Worm (Caenorhabditis elegans) whole organism, young adult: Measurements from ENCODE around the gene Y75B8A.18.
A peak's percentile ranks its signal among the peaks of the same experiment; 100 is the strongest.

Experiments
- B0261.1 ChIP-seq: sonication (generic microtip); optimal IDR thresholded peaks from 2 replicates; lab custom pipeline; 2016; ENCODE audit warnings: mild to moderate bottlenecking, missing genetic modification characterization, moderate library complexity, missing compliant biosample characterization
- C06A6.2 ChIP-seq: fragments of 200-800 bp; sonication (Bioruptor generic); conservative IDR thresholded peaks from 2 replicates; pipeline ENCODE4 v1.3.6; 2022; ENCODE audit warnings: missing genetic modification characterization, missing compliant biosample characterization
- C17E4.6 ChIP-seq: fragments of 200-800 bp; sonication (Bioruptor generic); IDR thresholded peaks from 2 replicates; pipeline ENCODE4 v1.3.6; 2022; ENCODE audit warnings: missing genetic modification reagents, missing genetic modification characterization, missing compliant biosample characterization
- F22D6.2 ChIP-seq: sonication (generic microtip); optimal IDR thresholded peaks from 2 replicates; lab custom pipeline; 2016; ENCODE audit warnings: mild to moderate bottlenecking, missing genetic modification characterization, missing compliant biosample characterization
- F23B12.7 ChIP-seq: sonication (generic microtip); optimal IDR thresholded peaks from 2 replicates; lab custom pipeline; 2017; ENCODE audit warnings: missing genetic modification characterization, mild to moderate bottlenecking, missing compliant biosample characterization, antibody characterized with exemption, moderate library complexity; ENCODE audit not compliant: insufficient read depth
- F33H1.4 ChIP-seq: fragments of 200-800 bp; sonication (Bioruptor generic); IDR thresholded peaks from 2 replicates; pipeline ENCODE4 v1.3.6; 2022; ENCODE audit warnings: missing genetic modification reagents, missing genetic modification characterization, missing compliant biosample characterization
- F39B2.1 ChIP-seq: fragments of 200-800 bp; sonication (Bioruptor generic); IDR thresholded peaks from 2 replicates; pipeline ENCODE4 v1.3.6; 2022; ENCODE audit warnings: missing genetic modification reagents, missing genetic modification characterization, missing compliant biosample characterization
- F57A8.1 ChIP-seq: fragments of 200-800 bp; sonication (Bioruptor generic); optimal IDR thresholded peaks from 2 replicates; lab custom pipeline; 2018; ENCODE audit warnings: mild to moderate bottlenecking, missing genetic modification characterization, moderate library complexity, missing compliant biosample characterization
- T07F8.4 ChIP-seq: sonication (generic microtip); optimal IDR thresholded peaks from 2 replicates; lab custom pipeline; 2016; ENCODE audit warnings: mild to moderate bottlenecking, missing genetic modification characterization, moderate library complexity, missing compliant biosample characterization
- T26A5.8 ChIP-seq: sonication (generic microtip); optimal IDR thresholded peaks from 2 replicates; lab custom pipeline; 2016; ENCODE audit warnings: missing genetic modification characterization, missing compliant biosample characterization
- Y53F4B.3 ChIP-seq: fragments of 200-800 bp; sonication (Bioruptor generic); IDR thresholded peaks from 2 replicates; pipeline ENCODE4 v1.3.6; 2022; ENCODE audit warnings: missing genetic modification reagents, missing genetic modification characterization, missing compliant biosample characterization
- Y53G8AR.9 ChIP-seq: fragments of 200-800 bp; sonication (Bioruptor generic); conservative IDR thresholded peaks from 2 replicates; pipeline ENCODE4 v1.3.6; 2022; ENCODE audit warnings: missing genetic modification reagents, missing genetic modification characterization, missing compliant biosample characterization
- Y56A3A.18 ChIP-seq: fragments of 200-800 bp; sonication (Bioruptor generic); IDR thresholded peaks from 2 replicates; pipeline ENCODE4 v1.3.6; 2022; ENCODE audit warnings: missing genetic modification reagents, missing genetic modification characterization, missing compliant biosample characterization
- ZK185.1 ChIP-seq: sonication (generic microtip); optimal IDR thresholded peaks from 2 replicates; lab custom pipeline; 2016; ENCODE audit warnings: mild to moderate bottlenecking, missing genetic modification characterization, missing compliant biosample characterization; ENCODE audit not compliant: poor library complexity, severe bottlenecking
- akir-1 ChIP-seq: fragments of 200-800 bp; sonication (Bioruptor generic); optimal IDR thresholded peaks from 2 replicates; lab custom pipeline; 2018; ENCODE audit warnings: mild to moderate bottlenecking, missing genetic modification characterization, moderate library complexity, missing compliant biosample characterization
- aptf-3 ChIP-seq: fragments of 200-800 bp; sonication (Bioruptor generic); IDR thresholded peaks from 2 replicates; pipeline ENCODE4 v1.3.6; 2022; ENCODE audit warnings: missing genetic modification characterization, missing compliant biosample characterization
- atf-7 ChIP-seq: sonication (generic microtip); optimal IDR thresholded peaks from 2 replicates; lab custom pipeline; 2017; ENCODE audit warnings: mild to moderate bottlenecking, missing genetic modification characterization, missing compliant biosample characterization
- athp-1 ChIP-seq: sonication (generic microtip); optimal IDR thresholded peaks from 2 replicates; lab custom pipeline; 2017; ENCODE audit warnings: mild to moderate bottlenecking, missing genetic modification characterization, missing compliant biosample characterization
- attf-3 ChIP-seq: fragments of 200-800 bp; sonication (Bioruptor generic); conservative IDR thresholded peaks from 2 replicates; pipeline ENCODE4 v1.3.6; 2022; ENCODE audit warnings: missing genetic modification reagents, missing genetic modification characterization, missing compliant biosample characterization
- attf-5 ChIP-seq: fragments of 200-800 bp; sonication (Bioruptor generic); optimal IDR thresholded peaks from 2 replicates; lab custom pipeline; 2018; ENCODE audit warnings: mild to moderate bottlenecking, missing genetic modification characterization, missing compliant biosample characterization
- bed-1 ChIP-seq: fragments of 200-800 bp; sonication (Bioruptor generic); IDR thresholded peaks from 2 replicates; pipeline ENCODE4 v1.3.6; 2022; ENCODE audit warnings: missing genetic modification reagents, missing genetic modification characterization, missing compliant biosample characterization
- ceh-40 ChIP-seq: fragments of 200-800 bp; sonication (Bioruptor generic); IDR thresholded peaks from 2 replicates; pipeline ENCODE4 v1.3.6; 2022; ENCODE audit warnings: missing genetic modification characterization, missing compliant biosample characterization
- ceh-58 ChIP-seq: fragments of 200-800 bp; sonication (Bioruptor generic); IDR thresholded peaks from 2 replicates; pipeline ENCODE4 v1.3.6; 2022; ENCODE audit warnings: missing genetic modification characterization, missing compliant biosample characterization
- ceh-79 ChIP-seq: sonication (generic microtip); optimal IDR thresholded peaks from 2 replicates; lab custom pipeline; 2017; ENCODE audit warnings: mild to moderate bottlenecking, missing genetic modification characterization, missing compliant biosample characterization
- chd-7 ChIP-seq: sonication (generic microtip); optimal IDR thresholded peaks from 2 replicates; lab custom pipeline; 2016; ENCODE audit warnings: mild to moderate bottlenecking, missing genetic modification characterization, moderate library complexity, missing compliant biosample characterization
- die-1 ChIP-seq: sonication (generic microtip); optimal IDR thresholded peaks from 2 replicates; lab custom pipeline; 2016; ENCODE audit warnings: missing genotype, mild to moderate bottlenecking, missing genetic modification characterization, missing compliant biosample characterization
- dpl-1 ChIP-seq: fragments of 150-350 bp; optimal IDR thresholded peaks from 2 replicates; lab custom pipeline; 2014; ENCODE audit warnings: missing biosample characterization, missing genetic modification reagents, missing genetic modification characterization
- egl-18 ChIP-seq: fragments of 200-800 bp; sonication (Bioruptor generic); IDR thresholded peaks from 2 replicates; pipeline ENCODE4 v1.3.6; 2022; ENCODE audit warnings: missing genetic modification reagents, missing genetic modification characterization, missing compliant biosample characterization
- egl-44 ChIP-seq: fragments of 200-800 bp; sonication (Bioruptor generic); IDR thresholded peaks from 2 replicates; pipeline ENCODE4 v1.3.6; 2022; ENCODE audit warnings: missing genetic modification reagents, missing genetic modification characterization, missing compliant biosample characterization
- egrh-3 ChIP-seq: fragments of 200-800 bp; sonication (Bioruptor generic); IDR thresholded peaks from 2 replicates; pipeline ENCODE4 v1.3.6; 2022; ENCODE audit warnings: missing genetic modification reagents, missing genetic modification characterization, missing compliant biosample characterization
- ets-4 ChIP-seq: fragments of 200-800 bp; sonication (Bioruptor generic); optimal IDR thresholded peaks from 2 replicates; lab custom pipeline; 2018; ENCODE audit warnings: mild to moderate bottlenecking, missing genetic modification characterization, missing compliant biosample characterization
- him-1 ChIP-seq: sonication (generic microtip); optimal IDR thresholded peaks from 2 replicates; lab custom pipeline; 2016; ENCODE audit warnings: missing genotype, missing genetic modification reagents, missing genetic modification characterization, missing compliant biosample characterization
- hrde-1 ChIP-seq: sonication (generic microtip); optimal IDR thresholded peaks from 2 replicates; lab custom pipeline; 2016; ENCODE audit warnings: missing genetic modification characterization, mild to moderate bottlenecking, missing compliant biosample characterization, moderate library complexity, missing genotype, missing genetic modification reagents, borderline replicate concordance
- lin-35 ChIP-seq, 3 experiments: fragments of 150-350 bp in 2 of 3; sonication (generic microtip) in 1 of 3; optimal IDR thresholded peaks; 2 replicates each; lab custom pipeline; 2014 to 2018; ENCODE audit warnings: missing biosample characterization in 3 of 3, missing genetic modification characterization in 3 of 3, missing genetic modification reagents in 3 of 3
- lir-1 ChIP-seq: fragments of 200-800 bp; sonication (Bioruptor generic); conservative IDR thresholded peaks from 2 replicates; pipeline ENCODE4 v1.3.6; 2022; ENCODE audit warnings: missing genetic modification reagents, missing genetic modification characterization, missing compliant biosample characterization
- lsl-1 ChIP-seq: fragments of 200-800 bp; sonication (Bioruptor generic); optimal IDR thresholded peaks from 2 replicates; lab custom pipeline; 2018; ENCODE audit warnings: mild to moderate bottlenecking, missing genetic modification characterization, moderate library complexity, missing compliant biosample characterization
- madf-3 ChIP-seq: fragments of 200-800 bp; sonication (Bioruptor generic); IDR thresholded peaks from 2 replicates; pipeline ENCODE4 v1.3.6; 2022; ENCODE audit warnings: missing genetic modification reagents, missing genetic modification characterization, missing compliant biosample characterization
- madf-8 ChIP-seq: fragments of 200-800 bp; sonication (Bioruptor generic); conservative IDR thresholded peaks from 2 replicates; pipeline ENCODE4 v1.3.6; 2022; ENCODE audit warnings: missing genetic modification reagents, missing genetic modification characterization, missing compliant biosample characterization
- mcd-1 ChIP-seq: fragments of 200-800 bp; sonication (Bioruptor generic); IDR thresholded peaks from 2 replicates; pipeline ENCODE4 v1.3.6; 2022; ENCODE audit warnings: missing genetic modification reagents, missing genetic modification characterization, missing compliant biosample characterization
- mel-28 ChIP-seq: sonication (generic microtip); optimal IDR thresholded peaks from 2 replicates; lab custom pipeline; 2016; ENCODE audit warnings: borderline replicate concordance, mild to moderate bottlenecking, missing genetic modification characterization, missing compliant biosample characterization
- nfyb-1 ChIP-seq: fragments of 200-800 bp; sonication (Bioruptor generic); IDR thresholded peaks from 2 replicates; pipeline ENCODE4 v1.3.6; 2022; ENCODE audit warnings: missing genetic modification reagents, missing genetic modification characterization, missing compliant biosample characterization
- nhr-120 ChIP-seq: fragments of 200-800 bp; sonication (Bioruptor generic); IDR thresholded peaks from 2 replicates; pipeline ENCODE4 v1.3.6; 2022; ENCODE audit warnings: missing genetic modification characterization, missing compliant biosample characterization
- repo-1 ChIP-seq: sonication (generic microtip); optimal IDR thresholded peaks from 2 replicates; lab custom pipeline; 2017; ENCODE audit warnings: mild to moderate bottlenecking, missing genetic modification characterization, missing compliant biosample characterization
- sdz-38 ChIP-seq: sonication (generic microtip); optimal IDR thresholded peaks from 2 replicates; lab custom pipeline; 2016; ENCODE audit warnings: missing genotype, missing genetic modification characterization, missing compliant biosample characterization
- snpc-1.1 ChIP-seq: sonication (generic microtip); optimal IDR thresholded peaks from 2 replicates; lab custom pipeline; 2017; ENCODE audit warnings: missing genetic modification characterization, mild to moderate bottlenecking, missing compliant biosample characterization, antibody characterized with exemption, moderate library complexity, missing genotype, missing genetic modification reagents; ENCODE audit not compliant: insufficient read depth
- tlf-1 ChIP-seq: fragments of 200-800 bp; sonication (Bioruptor generic); optimal IDR thresholded peaks from 2 replicates; lab custom pipeline; 2018; ENCODE audit warnings: mild to moderate bottlenecking, missing genetic modification characterization, missing compliant biosample characterization
- xnd-1 ChIP-seq: sonication (generic microtip); optimal IDR thresholded peaks from 2 replicates; lab custom pipeline; 2016; ENCODE audit warnings: missing genotype, missing genetic modification reagents, missing genetic modification characterization, missing compliant biosample characterization

Gene Y75B8A.18

ce11 chrIII:12250114-12250792 lies 24.2 kb upstream of the Y75B8A.18 start, which contains the start of the genes tim-1 and Y75B8A.23 (continued):
- no peak for TF ChIP-seq F57A8.1
- peak; percentile 94 for TF ChIP-seq dpl-1 (GFP tag; lab: Kevin White, UChicago)
- TF ChIP-seq egrh-3 (GFP tag; lab: Robert Waterston, UW) = peak; percentile 69
- peak; percentile 96 for TF ChIP-seq F23B12.7
- TF ChIP-seq nfyb-1 (GFP tag; lab: Robert Waterston, UW) = peak; percentile 98
- TF ChIP-seq lin-35 (GFP tag; optimal IDR thresholded peaks at IDR 0.05; lab: Kevin White, UChicago) = peak; percentile 2 to 95 (median 73)
- peak; percentile 80 for TF ChIP-seq F33H1.4 (GFP tag; lab: Robert Waterston, UW)
- TF ChIP-seq lir-1 (GFP tag; lab: Robert Waterston, UW) = peak; percentile 86
- TF ChIP-seq ceh-40 = peak; percentile 67; the same call in 1 of the 2 replicates
- peak; percentile 88 for TF ChIP-seq atf-7
- TF ChIP-seq aptf-3 (GFP tag; lab: Robert Waterston, UW) = 0 out of 2 replicates have a peak, but pooled peaks have one; percentile 10
- TF ChIP-seq repo-1 (tag; lab: Kevin White, UChicago) = peak; percentile 92
- peak; percentile 14 for TF ChIP-seq ets-4 (GFP tag; lab: Kevin White, UChicago)
- TF ChIP-seq C17E4.6 (GFP tag; lab: Robert Waterston, UW) = peak; percentile 86
- TF ChIP-seq tlf-1 (GFP tag; lab: Kevin White, UChicago) = peak; percentile 95
- TF ChIP-seq chd-7 = peak; percentile 78
- TF ChIP-seq egl-18 (GFP tag; lab: Robert Waterston, UW) = peak; percentile 63; the same call in 1 of the 2 replicates
- TF ChIP-seq C06A6.2 (GFP tag; lab: Robert Waterston, UW) = peak; percentile 81
- peak; percentile 45 for TF ChIP-seq ceh-79 (tag; lab: Kevin White, UChicago)
- TF ChIP-seq madf-3 (GFP tag; lab: Robert Waterston, UW) = peak; percentile 89
- no peak for TF ChIP-seq ceh-58 (GFP tag; lab: Robert Waterston, UW)
- TF ChIP-seq mel-28 = peak; percentile 84
- peak; percentile 64 for TF ChIP-seq F22D6.2 (tag; lab: Kevin White, UChicago)
- TF ChIP-seq madf-8 = peak; percentile 79
- peak; percentile 65 for TF ChIP-seq hrde-1 (tag; lab: Kevin White, UChicago)
- TF ChIP-seq attf-3 (GFP tag; lab: Robert Waterston, UW) = peak; percentile 68
- TF ChIP-seq Y56A3A.18 = peak; percentile 93
- TF ChIP-seq nhr-120 (GFP tag; lab: Robert Waterston, UW) = no peak
- peak; percentile 30 for TF ChIP-seq sdz-38 (tag; lab: Kevin White, UChicago)
- peak; percentile 77 for TF ChIP-seq die-1 (tag; lab: Kevin White, UChicago)
- TF ChIP-seq akir-1 (GFP tag; lab: Kevin White, UChicago) = peak; percentile 81
- TF ChIP-seq T26A5.8 (tag; lab: Kevin White, UChicago) = peak; percentile 44
- TF ChIP-seq F39B2.1 (GFP tag; lab: Robert Waterston, UW) = peak; percentile 72; the same call in 1 of the 2 replicates
- TF ChIP-seq egl-44 (GFP tag; lab: Robert Waterston, UW) = peak; percentile 86
- peak; percentile 100 for TF ChIP-seq snpc-1.1 (tag; lab: Kevin White, UChicago)
- peak; percentile 77 for TF ChIP-seq xnd-1 (tag; lab: Kevin White, UChicago)
- no peak for TF ChIP-seq bed-1 (GFP tag; lab: Robert Waterston, UW)
- peak; percentile 91 for TF ChIP-seq athp-1 (tag; lab: Kevin White, UChicago)
- TF ChIP-seq ZK185.1 (tag; lab: Kevin White, UChicago) = no peak
- peak; percentile 95 for TF ChIP-seq Y53G8AR.9 (GFP tag; lab: Robert Waterston, UW)
- peak; percentile 86 for TF ChIP-seq him-1 (tag; lab: Kevin White, UChicago)
- peak; percentile 89 for TF ChIP-seq attf-5
- TF ChIP-seq T07F8.4 (tag; lab: Kevin White, UChicago) = peak; percentile 54
- peak; percentile 30 for TF ChIP-seq B0261.1
- peak; percentile 88 for TF ChIP-seq Y53F4B.3 (GFP tag; lab: Robert Waterston, UW)
- TF ChIP-seq lsl-1 (GFP tag; lab: Kevin White, UChicago) = peak; percentile 84
- peak; percentile 94 for TF ChIP-seq mcd-1
